Worm (Caenorhabditis elegans): Measurements from ENCODE around the gene F48B9.1.

The F48B9.1 gene

DNA sequence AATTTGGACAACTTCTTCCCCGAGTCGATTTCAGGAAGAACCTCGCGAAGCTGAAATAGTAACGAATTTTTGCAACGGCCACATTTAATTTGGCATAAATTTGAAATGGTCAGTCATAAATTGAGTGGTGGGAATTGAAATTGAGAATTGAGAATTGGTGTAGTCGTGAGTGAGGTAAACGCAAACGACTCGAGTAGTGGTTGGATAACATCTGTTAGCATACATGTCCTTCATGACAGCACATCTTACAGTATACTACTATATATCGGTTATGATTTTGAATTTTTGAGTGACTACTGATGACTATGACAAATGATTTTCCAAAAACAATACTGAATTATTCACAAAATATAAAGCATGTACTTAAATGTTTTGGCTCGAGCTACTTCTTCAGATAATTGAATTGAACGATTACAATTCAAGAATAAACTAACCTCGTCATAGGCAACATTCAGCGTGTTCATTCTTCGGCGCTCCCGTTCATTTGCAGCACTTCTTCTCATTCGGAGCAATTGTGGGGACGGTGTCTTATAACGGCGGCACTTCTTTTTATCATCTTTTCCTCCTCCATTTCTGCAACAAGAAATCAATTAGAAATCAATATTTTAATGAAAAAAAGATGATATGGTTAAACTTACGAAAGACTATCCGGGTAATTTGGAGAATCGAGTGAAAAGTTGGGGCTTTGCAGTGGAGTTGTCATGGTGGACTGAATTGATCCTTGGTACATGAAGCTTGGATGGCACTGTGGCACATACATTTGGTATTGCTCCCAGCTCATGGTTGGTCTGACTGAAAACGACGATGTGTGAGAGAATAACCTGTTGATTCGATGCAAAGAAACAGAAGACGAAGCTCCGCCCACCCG is 48.9 kb downstream of the F48B9.1 start, which contains the start of gene lin-32:
Gene lin-32 (minus strand): TSS at position 818 of the 868 bp plus-strand sequence.
- TF ChIP-seq nhr-237 (tag; optimal IDR thresholded peaks at IDR 0.05) (no peak), lin-11 (tag; optimal IDR thresholded peaks at IDR 0.05) (no peak), blmp-1 (tag; optimal IDR thresholded peaks at IDR 0.05; ENCODE audit: insufficient read depth) (no peak), snpc-4 (tag; optimal IDR thresholded peaks at IDR 0.05) (no peak), Y55F3AM.14 (GFP tag; optimal IDR thresholded peaks at IDR 0.05) (no peak), egl-27 (tag; optimal IDR thresholded peaks at IDR 0.05) (no peak), C34F6.9 (tag; optimal IDR thresholded peaks at IDR 0.05) (no peak), nhr-6 (tag; optimal IDR thresholded peaks at IDR 0.05) (no peak), mbf-1 (tag; optimal IDR thresholded peaks at IDR 0.05) (no peak), skn-1 (tag; optimal IDR thresholded peaks at IDR 0.05) (no peak)

DNA sequence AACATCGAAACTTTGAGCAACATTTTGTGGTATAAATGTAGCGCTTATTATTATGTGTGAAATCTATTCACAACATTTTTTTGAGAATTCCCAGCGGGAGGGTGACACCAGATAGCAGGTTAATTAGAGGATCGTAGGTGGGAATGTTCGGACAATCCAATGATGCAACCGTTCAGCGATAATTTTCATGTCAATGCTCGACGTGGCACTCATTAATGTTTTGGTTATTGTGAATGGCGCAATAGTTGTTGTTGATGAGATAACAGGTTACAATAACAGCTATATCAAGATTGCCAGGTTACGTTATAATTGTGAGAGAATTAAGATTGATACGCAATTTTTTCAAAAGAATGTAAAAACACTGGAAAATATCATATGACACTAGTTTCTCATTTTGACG is 50.7 kb downstream of the F48B9.1 start:
- TF ChIP-seq ceh-82 (tag; optimal IDR thresholded peaks at IDR 0.05) = no peak
- no peak for TF ChIP-seq mdl-1 (tag; optimal IDR thresholded peaks at IDR 0.05)

DNA sequence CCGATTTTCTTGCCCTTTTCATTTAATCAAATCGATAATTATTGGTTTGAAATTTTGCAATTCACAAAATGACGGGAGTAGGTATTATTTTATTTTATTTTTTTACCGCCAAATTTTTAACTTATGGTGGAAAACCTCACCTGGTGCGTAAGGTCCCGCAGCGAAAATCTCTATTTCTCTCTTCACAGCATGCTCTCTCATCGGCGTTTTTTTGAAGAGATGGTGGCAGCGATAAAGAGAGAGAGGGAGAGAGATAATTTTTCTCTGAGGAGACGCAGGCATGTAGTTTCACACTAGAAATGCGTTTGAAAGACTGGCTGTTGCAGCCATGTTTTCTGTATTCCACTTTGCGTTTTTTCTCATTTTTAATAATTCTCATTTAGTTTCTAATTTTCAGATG is 53.2 kb downstream of the F48B9.1 start, which contains the start of gene T14F9.2:
Gene T14F9.2 (plus strand): TSS at position 396 of the 400 bp plus-strand sequence.
- TF ChIP-seq crh-2 (tag; optimal IDR thresholded peaks at IDR 0.05) = peak; percentile 60
- no peak for TF ChIP-seq elt-3 (tag; optimal IDR thresholded peaks at IDR 0.05)
- TF ChIP-seq mbf-1 (tag; optimal IDR thresholded peaks at IDR 0.05) = no peak
- TF ChIP-seq R02D3.7 (tag; optimal IDR thresholded peaks at IDR 0.05) = no peak
- no peak for TF ChIP-seq ceh-82 (tag; optimal IDR thresholded peaks at IDR 0.05)
- TF ChIP-seq ztf-1 (GFP tag; conservative IDR thresholded peaks at IDR 0.05) = no peak
- no peak for TF ChIP-seq nhr-23 (tag; optimal IDR thresholded peaks at IDR 0.05)
- TF ChIP-seq lin-13 (GFP tag; optimal IDR thresholded peaks at IDR 0.05) = peak; percentile 51
- TF ChIP-seq snpc-4 (tag; optimal IDR thresholded peaks at IDR 0.05) = no peak
- TF ChIP-seq nhr-129 (tag; optimal IDR thresholded peaks at IDR 0.05) = peak; percentile 52
- peak; percentile 10 for TF ChIP-seq fos-1 (tag; optimal IDR thresholded peaks at IDR 0.05)
- TF ChIP-seq nhr-25 (tag; optimal IDR thresholded peaks at IDR 0.05) = peak; percentile 41
- TF ChIP-seq C34F6.9 (tag; optimal IDR thresholded peaks at IDR 0.05) = peak; percentile 72
- peak; percentile 74 for TF ChIP-seq unc-55 (GFP tag; optimal IDR thresholded peaks at IDR 0.05)
- TF ChIP-seq sma-9 (GFP tag; optimal IDR thresholded peaks at IDR 0.05) = peak; percentile 24
- TF ChIP-seq sma-9 (tag; optimal IDR thresholded peaks at IDR 0.05) = no peak
- TF ChIP-seq F13H6.1 (tag; optimal IDR thresholded peaks at IDR 0.05) = peak; percentile 37
- TF ChIP-seq nhr-11 (tag; optimal IDR thresholded peaks at IDR 0.05) = no peak
- peak in 1 of 2 experiments; percentile 83 for TF ChIP-seq lsy-2 (tag; optimal IDR thresholded peaks at IDR 0.05)
- TF ChIP-seq mdl-1 (tag; optimal IDR thresholded peaks at IDR 0.05) = no peak
- TF ChIP-seq nhr-6 (tag; optimal IDR thresholded peaks at IDR 0.05) = no peak
